Worm (Caenorhabditis elegans) whole organism, early embryonic: Measurements from ENCODE around the gene T03G6.1.
A peak's percentile ranks its signal among the peaks of the same experiment; 100 is the strongest.

Experiments used
- B0310.2 ChIP-seq: sonication (generic microtip); optimal IDR thresholded peaks from 2 replicates; lab custom pipeline; 2016; ENCODE audit warnings: mild to moderate bottlenecking, missing genetic modification characterization, missing compliant biosample characterization
- F13C5.2 ChIP-seq: sonication (generic microtip); optimal IDR thresholded peaks from 2 replicates; lab custom pipeline; 2017; ENCODE audit warnings: mild to moderate bottlenecking, missing genetic modification characterization, inconsistent platforms, missing compliant biosample characterization
- aly-1 ChIP-seq: sonication (generic microtip); optimal IDR thresholded peaks from 2 replicates; lab custom pipeline; 2016; ENCODE audit warnings: missing genetic modification characterization, missing compliant biosample characterization
- ama-1 ChIP-seq: fragments of 150-350 bp; optimal IDR thresholded peaks from 2 replicates; lab custom pipeline; 2014
- ceh-13 ChIP-seq: fragments of 200-800 bp; sonication (Bioruptor generic); optimal IDR thresholded peaks from 2 replicates; lab custom pipeline; 2018; ENCODE audit warnings: mild to moderate bottlenecking, missing genetic modification characterization, missing compliant biosample characterization
- ceh-36 ChIP-seq: sonication (generic microtip); optimal IDR thresholded peaks from 2 replicates; lab custom pipeline; 2016; ENCODE audit warnings: missing genetic modification characterization, inconsistent platforms, missing compliant biosample characterization
- ets-7 ChIP-seq: sonication (generic microtip); optimal IDR thresholded peaks from 2 replicates; lab custom pipeline; 2016; ENCODE audit warnings: missing genotype, missing genetic modification characterization, missing compliant biosample characterization
- flt-1 ChIP-seq: fragments of 200-800 bp; sonication (Bioruptor generic); IDR thresholded peaks from 2 replicates; pipeline ENCODE4 v1.3.6; 2022; ENCODE audit warnings: missing genetic modification characterization, missing compliant biosample characterization
- hmbx-1 ChIP-seq: sonication (generic microtip); optimal IDR thresholded peaks from 2 replicates; lab custom pipeline; 2016; ENCODE audit warnings: mild to moderate bottlenecking, missing genetic modification characterization, missing compliant biosample characterization
- hmg-4 ChIP-seq: fragments of 200-800 bp; sonication (Bioruptor generic); optimal IDR thresholded peaks from 2 replicates; lab custom pipeline; 2018; ENCODE audit warnings: mild to moderate bottlenecking, missing genetic modification characterization, missing compliant biosample characterization
- hnd-1 ChIP-seq: sonication (generic microtip); optimal IDR thresholded peaks from 2 replicates; lab custom pipeline; 2016; ENCODE audit warnings: missing genetic modification characterization, missing compliant biosample characterization
- pes-1 ChIP-seq: fragments of 200-800 bp; sonication (Bioruptor generic); IDR thresholded peaks from 2 replicates; pipeline ENCODE4 v1.3.6; 2022; ENCODE audit warnings: missing genetic modification reagents, missing genetic modification characterization, missing compliant biosample characterization
- scrt-1 ChIP-seq: fragments of 200-800 bp; sonication (Bioruptor generic); IDR thresholded peaks from 2 replicates; pipeline ENCODE4 v1.3.6; 2022; ENCODE audit warnings: missing genetic modification characterization, missing compliant biosample characterization
- sea-1 ChIP-seq: fragments of 200-800 bp; sonication (Bioruptor generic); conservative IDR thresholded peaks from 2 replicates; pipeline ENCODE4 v1.3.6; 2022; ENCODE audit warnings: missing genetic modification characterization, missing compliant biosample characterization
- tbx-11 ChIP-seq: fragments of 200-800 bp; sonication (Bioruptor generic); IDR thresholded peaks from 2 replicates; pipeline ENCODE4 v1.3.6; 2022; ENCODE audit warnings: missing genetic modification characterization, missing compliant biosample characterization
- tbx-37 ChIP-seq: fragments of 200-800 bp; sonication (Bioruptor generic); conservative IDR thresholded peaks from 2 replicates; pipeline ENCODE4 v1.3.6; 2022; ENCODE audit warnings: missing genetic modification reagents, missing genetic modification characterization, missing compliant biosample characterization
- tra-4 ChIP-seq: sonication (generic microtip); optimal IDR thresholded peaks from 2 replicates; lab custom pipeline; 2017; ENCODE audit warnings: missing genetic modification characterization, missing compliant biosample characterization

Gene T03G6.1

DNA sequence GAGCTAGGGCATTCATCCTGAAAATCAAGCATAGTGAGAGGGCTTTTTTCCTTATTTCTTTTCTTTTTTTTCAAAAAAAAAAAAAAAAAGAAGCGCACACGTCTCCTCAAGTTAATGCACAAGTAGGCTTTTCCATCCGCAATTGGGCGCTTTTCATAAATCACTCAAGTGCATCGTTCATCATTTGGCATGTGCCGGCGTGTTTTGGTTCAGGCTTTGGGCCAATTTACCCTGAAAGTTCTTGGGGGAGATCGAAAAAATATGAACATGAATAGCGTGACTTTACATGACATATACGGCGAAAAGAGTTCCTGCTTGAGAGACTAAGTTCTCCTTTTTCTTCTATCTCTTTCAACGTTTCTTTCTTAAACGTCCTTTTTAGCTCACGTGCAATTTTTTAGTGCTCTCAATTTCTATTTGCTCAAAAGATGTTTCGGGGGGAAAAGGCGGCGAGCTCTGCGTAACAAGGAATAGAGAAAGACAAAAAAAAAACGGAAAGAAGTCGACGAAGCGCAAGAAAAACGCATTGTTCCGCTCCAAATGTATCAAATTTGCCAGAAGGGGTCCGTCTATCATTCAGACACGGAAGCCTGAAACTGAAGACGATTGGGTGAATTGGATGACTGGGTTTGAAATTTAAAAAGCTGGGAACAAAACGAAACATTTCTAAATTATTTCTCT lies 6.9 kb upstream of the T03G6.1 start:
- TF ChIP-seq tbx-11 (GFP tag; lab: Robert Waterston, UW), result no peak
- no peak for TF ChIP-seq hnd-1 (tag; lab: Kevin White, UChicago)
- TF ChIP-seq tbx-37 (GFP tag; lab: Robert Waterston, UW), result no peak
- TF ChIP-seq aly-1, result no peak
- TF ChIP-seq pes-1 (GFP tag; lab: Robert Waterston, UW), result no peak
- TF ChIP-seq sea-1 (GFP tag; lab: Robert Waterston, UW), result no peak
- no peak for TF ChIP-seq hmbx-1 (tag; lab: Kevin White, UChicago)
- TF ChIP-seq flt-1, result no peak
- no peak for TF ChIP-seq ceh-13 (GFP tag; lab: Kevin White, UChicago)
- TF ChIP-seq ceh-36 (tag; lab: Kevin White, UChicago), result no peak
- no peak for TF ChIP-seq tra-4 (tag; lab: Kevin White, UChicago)
- TF ChIP-seq ets-7 (tag; lab: Kevin White, UChicago), result no peak
- TF ChIP-seq B0310.2 (tag; lab: Kevin White, UChicago), result no peak
- no peak for TF ChIP-seq scrt-1 (GFP tag; lab: Robert Waterston, UW)
- TF ChIP-seq ama-1 (lab: Kevin White, UChicago), result no peak
- no peak for TF ChIP-seq hmg-4 (GFP tag; lab: Kevin White, UChicago)
- TF ChIP-seq F13C5.2, result no peak

DNA sequence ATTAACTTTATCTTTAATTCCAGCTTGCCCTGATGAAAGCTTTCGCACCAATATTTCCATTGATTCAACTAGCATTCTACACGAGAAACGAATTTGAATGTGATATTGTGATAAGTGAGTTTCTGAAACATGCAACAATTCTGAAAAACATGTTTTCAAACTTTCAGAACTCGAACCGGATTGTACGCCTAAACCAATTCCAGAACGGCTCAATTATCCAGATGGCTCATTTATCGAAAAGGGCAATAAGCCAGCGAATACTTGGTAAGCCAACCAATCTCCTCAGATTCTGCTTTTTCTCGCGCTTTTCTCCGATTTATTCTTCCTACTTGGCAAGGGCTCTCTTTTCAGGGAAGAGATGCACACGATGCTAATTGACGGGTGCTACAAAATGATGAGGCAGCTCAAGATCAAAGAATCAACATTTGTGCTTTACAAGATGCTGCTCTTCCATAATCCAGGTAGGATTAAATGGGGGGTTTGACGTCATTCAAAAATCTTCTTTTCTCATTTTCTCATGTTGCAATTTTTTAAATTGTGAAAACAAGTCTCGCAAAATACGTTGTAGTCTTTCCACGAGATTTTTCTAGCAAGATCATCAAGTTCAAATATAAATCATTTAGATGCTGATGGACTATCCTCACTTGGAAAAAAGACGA lies 3.5 kb upstream of the T03G6.1 start:
- TF ChIP-seq tbx-37 (GFP tag; lab: Robert Waterston, UW) (no peak), ceh-13 (GFP tag; lab: Kevin White, UChicago) (no peak), pes-1 (GFP tag; lab: Robert Waterston, UW) (no peak), hmg-4 (GFP tag; lab: Kevin White, UChicago) (no peak), aly-1 (no peak), tbx-11 (GFP tag; lab: Robert Waterston, UW) (no peak), hmbx-1 (tag; lab: Kevin White, UChicago) (no peak), ama-1 (lab: Kevin White, UChicago) (no peak), scrt-1 (GFP tag; lab: Robert Waterston, UW) (no peak), ceh-36 (tag; lab: Kevin White, UChicago) (no peak), ets-7 (tag; lab: Kevin White, UChicago) (no peak), sea-1 (GFP tag; lab: Robert Waterston, UW) (no peak)

DNA sequence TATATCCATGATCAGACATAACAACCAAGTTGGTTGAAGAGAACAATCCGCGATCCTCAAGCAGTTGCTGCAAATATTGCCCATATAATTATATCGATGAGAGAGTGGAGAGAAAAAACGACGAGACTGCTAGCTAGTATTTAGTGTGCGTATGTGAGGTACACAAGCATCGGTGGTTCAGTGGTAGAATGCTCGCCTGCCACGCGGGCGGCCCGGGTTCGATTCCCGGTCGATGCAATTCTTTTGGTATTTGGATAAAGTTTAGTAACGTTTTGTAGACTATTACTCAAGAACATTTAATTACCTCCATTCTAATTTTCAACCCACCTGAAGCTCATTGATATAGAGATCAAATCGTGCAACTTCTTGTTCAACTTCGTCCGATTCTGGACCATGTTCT lies 5.0 kb downstream of the T03G6.1 start:
- TF ChIP-seq ceh-13 (GFP tag; lab: Kevin White, UChicago) (peak; percentile 80), aly-1 (peak; percentile 79), tra-4 (tag; lab: Kevin White, UChicago) (peak; percentile 52), B0310.2 (tag; lab: Kevin White, UChicago) (peak; percentile 78), hmg-4 (GFP tag; lab: Kevin White, UChicago) (peak; percentile 89), F13C5.2 (peak; percentile 69), sea-1 (GFP tag; lab: Robert Waterston, UW) (peak; percentile 90), ceh-36 (tag; lab: Kevin White, UChicago) (peak; percentile 83), ets-7 (tag; lab: Kevin White, UChicago) (peak; percentile 8), hmbx-1 (tag; lab: Kevin White, UChicago) (peak; percentile 52), ama-1 (lab: Kevin White, UChicago) (no peak), pes-1 (GFP tag; lab: Robert Waterston, UW) (peak; percentile 93), tbx-11 (GFP tag; lab: Robert Waterston, UW) (peak; percentile 89), scrt-1 (GFP tag; lab: Robert Waterston, UW) (peak; percentile 92), hnd-1 (tag; lab: Kevin White, UChicago) (peak; percentile 61), tbx-37 (GFP tag; lab: Robert Waterston, UW) (peak; percentile 89), flt-1 (peak; percentile 88)

DNA sequence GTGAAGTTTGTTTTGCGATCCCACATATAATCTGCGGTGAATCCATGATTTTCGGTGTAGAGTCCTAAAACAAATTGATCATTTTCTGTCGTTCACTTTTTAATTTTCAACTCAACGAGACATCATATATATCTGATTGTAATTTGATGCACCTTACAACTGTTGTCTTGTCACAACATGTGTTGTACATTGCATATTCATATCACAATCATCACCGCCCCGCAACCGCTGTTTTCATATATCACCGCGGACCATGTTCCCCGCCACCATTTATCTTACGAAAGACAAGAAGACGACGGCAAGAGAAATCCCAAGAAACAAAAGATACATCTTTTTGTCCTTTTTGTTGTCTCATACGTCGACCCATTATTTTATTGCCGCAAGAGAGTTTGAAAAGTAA lies 6.1 kb downstream of the T03G6.1 start:
- no peak for TF ChIP-seq aly-1
- TF ChIP-seq ceh-13 (GFP tag; lab: Kevin White, UChicago), result no peak
- no peak for TF ChIP-seq hnd-1 (tag; lab: Kevin White, UChicago)
- no peak for TF ChIP-seq tbx-11 (GFP tag; lab: Robert Waterston, UW)
- no peak for TF ChIP-seq tbx-37 (GFP tag; lab: Robert Waterston, UW)

DNA sequence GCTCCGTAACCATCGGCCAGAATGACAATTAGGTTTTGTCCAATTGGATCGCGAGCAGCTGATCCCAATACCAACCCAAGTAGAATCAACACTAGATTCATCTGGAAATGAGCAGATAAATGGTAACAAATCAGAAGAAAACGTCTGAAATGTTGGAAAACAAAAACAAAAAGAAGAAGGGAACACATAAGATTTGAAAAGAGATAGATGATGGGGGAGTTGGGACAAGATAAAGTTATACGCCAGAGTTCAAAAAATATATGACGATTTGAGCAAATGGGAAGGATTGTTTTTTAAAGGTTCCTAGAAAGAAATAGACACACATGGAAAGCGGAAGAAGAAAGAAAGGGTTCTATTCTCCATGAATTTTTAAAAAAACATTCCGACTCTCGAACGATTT lies 7.6 kb downstream of the T03G6.1 start, which contains the start of gene T03G6.3:
TSS of gene T03G6.3 (minus strand) at position 101 of the 400 bp plus-strand sequence.
- TF ChIP-seq pes-1 (GFP tag; lab: Robert Waterston, UW) (no peak), hmbx-1 (tag; lab: Kevin White, UChicago) (no peak), hnd-1 (tag; lab: Kevin White, UChicago) (no peak), scrt-1 (GFP tag; lab: Robert Waterston, UW) (no peak), flt-1 (no peak), B0310.2 (tag; lab: Kevin White, UChicago) (no peak)

DNA sequence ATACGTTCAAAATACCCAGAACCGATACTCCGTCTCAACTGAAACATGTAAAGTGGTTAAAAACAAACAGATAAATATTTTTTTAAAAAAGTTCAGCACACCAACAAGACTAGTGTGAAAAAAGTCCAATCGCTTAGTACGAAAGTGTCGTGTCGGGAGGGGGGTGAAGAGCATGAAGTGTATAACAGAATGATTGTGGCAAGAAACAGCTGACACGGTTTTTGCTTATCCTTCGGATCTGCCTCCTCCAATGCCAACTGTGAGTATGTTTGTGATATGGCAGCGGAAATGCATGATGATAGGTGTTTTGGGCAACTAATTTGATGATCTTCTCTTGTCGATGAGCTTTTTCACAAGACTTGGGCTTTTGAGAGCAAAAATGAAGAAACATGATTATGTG lies 12.3 kb downstream of the T03G6.1 start:
- TF ChIP-seq ama-1 (lab: Kevin White, UChicago) (no peak), pes-1 (GFP tag; lab: Robert Waterston, UW) (no peak), scrt-1 (GFP tag; lab: Robert Waterston, UW) (no peak), F13C5.2 (no peak), ceh-36 (tag; lab: Kevin White, UChicago) (no peak), tbx-37 (GFP tag; lab: Robert Waterston, UW) (no peak), hnd-1 (tag; lab: Kevin White, UChicago) (no peak)

DNA sequence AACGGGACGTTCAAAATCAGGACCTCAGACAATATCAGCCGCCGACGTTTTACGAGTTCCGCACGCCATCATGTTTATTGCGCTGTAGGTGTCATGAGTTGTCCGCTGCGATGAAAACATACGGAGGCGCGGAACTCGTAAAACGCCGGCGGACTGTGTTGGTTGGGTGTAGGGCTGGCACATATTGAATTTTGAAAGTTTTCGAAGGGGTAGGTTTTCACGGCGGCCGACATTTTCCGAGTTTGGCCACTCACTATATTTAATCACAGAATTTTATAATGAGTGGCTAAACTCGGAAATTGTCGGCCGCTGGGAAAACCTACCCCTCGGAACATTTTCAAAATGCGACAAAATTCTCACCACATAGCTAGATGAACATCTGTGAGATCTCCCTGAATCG lies 18.1 kb downstream of the T03G6.1 start:
- TF ChIP-seq scrt-1 (GFP tag; lab: Robert Waterston, UW), result no peak
